Fruit fly (Drosophila melanogaster): ENCODE measurements around the gene escl.

The escl gene

DNA sequence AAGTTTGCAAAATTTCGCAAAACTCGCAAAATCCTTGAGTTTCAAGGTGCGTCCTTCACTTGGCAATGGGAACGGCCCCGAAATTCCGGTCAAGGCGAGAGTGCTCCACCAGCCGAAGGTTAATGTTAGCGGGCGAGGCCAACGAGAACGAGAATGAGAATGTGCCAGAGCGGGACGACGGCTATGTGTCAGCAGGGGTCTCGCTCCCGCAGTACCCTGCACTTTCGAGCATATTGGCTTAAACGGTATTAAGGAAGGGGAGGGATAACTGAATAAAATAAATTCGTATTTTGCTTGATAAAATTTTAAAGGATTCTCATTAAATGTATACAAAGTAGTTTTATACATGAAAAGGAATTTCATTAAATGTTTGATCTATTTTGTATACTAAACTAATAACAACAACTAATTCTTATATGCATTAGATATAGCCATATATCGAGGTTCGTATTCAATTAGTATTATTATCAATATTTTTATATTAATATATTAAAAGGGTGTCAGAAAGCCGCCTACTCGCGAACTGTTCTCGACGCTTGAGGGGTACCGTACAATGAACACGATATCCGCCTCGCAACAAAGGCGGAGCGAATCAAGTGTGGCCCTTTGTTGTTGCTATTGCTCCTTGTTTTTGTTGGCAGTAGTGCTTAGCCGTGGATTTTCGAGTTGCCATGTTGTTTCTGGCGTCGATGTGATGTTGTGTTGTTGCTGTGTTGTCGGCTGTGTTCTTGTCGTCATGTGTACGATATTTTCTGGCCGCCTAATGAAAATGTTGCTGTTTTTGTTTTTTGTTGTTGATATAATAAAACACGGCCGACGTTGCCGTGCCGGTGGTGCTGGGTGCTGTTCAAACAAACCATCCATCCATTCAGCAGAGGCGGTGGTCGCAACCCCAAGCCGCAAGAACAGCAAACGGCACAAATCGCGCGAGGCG lies 15.9 kb downstream of the escl start (continued):
- TF ChIP-seq eve (GFP tag; optimal IDR thresholded peaks at IDR 0.05) (no peak), CG13424 (tag; optimal IDR thresholded peaks at IDR 0.05) (peak; percentile 98), H2.0 (GFP tag; IDR thresholded peaks at IDR 0.05) (no peak), Hand (GFP tag; optimal IDR thresholded peaks at IDR 0.05) (peak; percentile 94), dmrt99B (tag; optimal IDR thresholded peaks at IDR 0.05) (peak; percentile 96), CG1024 (GFP tag; IDR thresholded peaks at IDR 0.05) (no peak), slbo (GFP tag; IDR thresholded peaks at IDR 0.05) (no peak), disco-r (GFP tag; optimal IDR thresholded peaks at IDR 0.05) (peak; percentile 18), da (GFP tag; optimal IDR thresholded peaks at IDR 0.05) (no peak), CG18599 (GFP tag; optimal IDR thresholded peaks at IDR 0.05) (peak; percentile 96), wdn (GFP tag; IDR thresholded peaks at IDR 0.05) (no peak), Dp (GFP tag; optimal IDR thresholded peaks at IDR 0.05) (no peak), CG15011 (GFP tag; optimal IDR thresholded peaks at IDR 0.05) (peak; percentile 90), NC2α (GFP tag; optimal IDR thresholded peaks at IDR 0.05) (peak; percentile 0), odd (GFP tag; optimal IDR thresholded peaks at IDR 0.05) (peak; percentile 97), dysf (GFP tag; IDR thresholded peaks at IDR 0.05) (no peak), CG4820 (GFP tag; optimal IDR thresholded peaks at IDR 0.05) (peak; percentile 91), CG6683 (GFP tag; optimal IDR thresholded peaks at IDR 0.05) (peak; percentile 90), oc (tag; optimal IDR thresholded peaks at IDR 0.05) (peak; percentile 69), C15 (GFP tag; IDR thresholded peaks at IDR 0.05) (no peak), croc (GFP tag; conservative IDR thresholded peaks at IDR 0.05) (peak; percentile 92), schlank (tag; optimal IDR thresholded peaks at IDR 0.05) (peak; percentile 6), CG3847 (GFP tag; IDR thresholded peaks at IDR 0.05) (no peak), HLH3B (GFP tag; IDR thresholded peaks at IDR 0.05) (no peak), CG11398 (GFP tag; optimal IDR thresholded peaks at IDR 0.05) (no peak), p53 (GFP tag; optimal IDR thresholded peaks at IDR 0.05) (no peak), CG18011 (GFP tag; optimal IDR thresholded peaks at IDR 0.05) (peak; percentile 16), mirr (GFP tag; optimal IDR thresholded peaks at IDR 0.05) (peak; percentile 97), CG10267 (tag; optimal IDR thresholded peaks at IDR 0.05) (peak; percentile 95), Hsf (GFP tag; optimal IDR thresholded peaks at IDR 0.05) (peak; percentile 76), esg (GFP tag; conservative IDR thresholded peaks at IDR 0.05) (no peak), Dad (GFP tag; optimal IDR thresholded peaks at IDR 0.05) (peak; percentile 24), Asciz (GFP tag; optimal IDR thresholded peaks at IDR 0.05) (peak; percentile 93), CG17359 (tag; optimal IDR thresholded peaks at IDR 0.05) (peak; percentile 90), pho (GFP tag; optimal IDR thresholded peaks at IDR 0.05) (no peak), Abd-B (GFP tag; optimal IDR thresholded peaks at IDR 0.05) (peak; percentile 94), Blimp-1 (GFP tag; optimal IDR thresholded peaks at IDR 0.05) (peak; percentile 91), CG10209 (GFP tag; optimal IDR thresholded peaks at IDR 0.05) (peak; percentile 97), CG1832 (GFP tag; optimal IDR thresholded peaks at IDR 0.05) (peak; percentile 94), pros (GFP tag; optimal IDR thresholded peaks at IDR 0.05) (no peak), ems (GFP tag; optimal IDR thresholded peaks at IDR 0.05) (peak; percentile 73), Lhr (GFP tag; optimal IDR thresholded peaks at IDR 0.05) (no peak), her (GFP tag; optimal IDR thresholded peaks at IDR 0.05) (peak; percentile 30), CG4730 (GFP tag; IDR thresholded peaks at IDR 0.05) (no peak), D19A (tag; optimal IDR thresholded peaks at IDR 0.05) (peak; percentile 100), abd-A (tag; optimal IDR thresholded peaks at IDR 0.05) (no peak), CG8924 (tag; optimal IDR thresholded peaks at IDR 0.05) (peak; percentile 98), Fer2 (tag; optimal IDR thresholded peaks at IDR 0.05) (peak; percentile 86)

Measured in whole organism, embryonic.